Fruit fly (Drosophila melanogaster) whole organism, adult: Measurements from ENCODE around the gene Rpn11.

ENCODE experiments used
- CG11617 ChIP-seq: fragments of 200-800 bp; sonication (Bioruptor generic); optimal IDR thresholded peaks from 2 replicates; lab custom pipeline; 2017; ENCODE audit warnings: mild to moderate bottlenecking, missing biosample characterization, missing genetic modification reagents, missing genetic modification characterization
- CG12768 ChIP-seq: fragments of 200-800 bp; sonication (Bioruptor generic); optimal IDR thresholded peaks from 2 replicates; lab custom pipeline; 2017; ENCODE audit warnings: missing biosample characterization, missing genetic modification characterization, mild to moderate bottlenecking, moderate library complexity, missing genetic modification reagents
- CG14711 ChIP-seq: fragments of 200-800 bp; sonication (Bioruptor generic); optimal IDR thresholded peaks from 2 replicates; lab custom pipeline; 2018; ENCODE audit warnings: missing biosample characterization, mild to moderate bottlenecking, missing genetic modification characterization, moderate library complexity
- CG1620 ChIP-seq: fragments of 200-800 bp; sonication (Bioruptor generic); optimal IDR thresholded peaks from 2 replicates; lab custom pipeline; 2016; ENCODE audit warnings: missing biosample characterization, missing genetic modification characterization
- CG33017 ChIP-seq: fragments of 200-800 bp; sonication (Bioruptor generic); optimal IDR thresholded peaks from 2 replicates; lab custom pipeline; 2018; ENCODE audit warnings: missing biosample characterization, mild to moderate bottlenecking, missing genetic modification characterization, moderate library complexity
- CG5204 ChIP-seq: fragments of 200-800 bp; sonication (Bioruptor generic); optimal IDR thresholded peaks from 2 replicates; lab custom pipeline; 2016; ENCODE audit warnings: missing biosample characterization, missing genetic modification characterization
- CG7045 ChIP-seq: fragments of 200-800 bp; sonication (Bioruptor generic); optimal IDR thresholded peaks from 2 replicates; lab custom pipeline; 2017; ENCODE audit warnings: missing biosample characterization, mild to moderate bottlenecking, missing genetic modification characterization
- CG7101 ChIP-seq: fragments of 200-800 bp; sonication (Bioruptor generic); optimal IDR thresholded peaks from 2 replicates; lab custom pipeline; 2018; ENCODE audit warnings: missing biosample characterization, mild to moderate bottlenecking, missing genetic modification characterization, moderate library complexity
- Clk ChIP-seq: fragments of 200-800 bp; sonication (Bioruptor generic); optimal IDR thresholded peaks from 2 replicates; lab custom pipeline; 2017; ENCODE audit warnings: missing biosample characterization, missing genetic modification characterization
- Crg-1 ChIP-seq: fragments of 200-800 bp; sonication (Bioruptor generic); optimal IDR thresholded peaks from 2 replicates; lab custom pipeline; 2016; ENCODE audit warnings: missing biosample characterization, missing genetic modification characterization
- Hr96 ChIP-seq: fragments of 200-800 bp; sonication (Bioruptor generic); optimal IDR thresholded peaks from 2 replicates; lab custom pipeline; 2016; ENCODE audit warnings: missing biosample characterization, missing genetic modification characterization
- Mnt ChIP-seq: fragments of 200-800 bp; sonication (Bioruptor generic); optimal IDR thresholded peaks from 2 replicates; lab custom pipeline; 2016; ENCODE audit warnings: missing biosample characterization, mild to moderate bottlenecking, missing genetic modification characterization
- bab1 ChIP-seq: fragments of 200-800 bp; sonication (Bioruptor generic); optimal IDR thresholded peaks from 3 replicates; lab custom pipeline; 2019; ENCODE audit warnings: missing biosample characterization, mild to moderate bottlenecking, missing genetic modification characterization, moderate library complexity
- cic ChIP-seq: fragments of 200-800 bp; sonication (Bioruptor generic); optimal IDR thresholded peaks from 2 replicates; lab custom pipeline; 2017; ENCODE audit warnings: missing biosample characterization, mild to moderate bottlenecking, missing genetic modification characterization, moderate library complexity
- cnc ChIP-seq, 2 experiments: fragments of >200 bp; optimal IDR thresholded peaks; 2 replicates each; lab custom pipeline; 2017
- kay ChIP-seq: fragments of 200-800 bp; sonication (Bioruptor generic); peaks from one replicate; lab custom pipeline; 2016; ENCODE audit warnings: missing biosample characterization, missing genetic modification characterization, borderline replicate concordance
- ovo ChIP-seq: fragments of 200-800 bp; sonication (Bioruptor generic); optimal IDR thresholded peaks from 2 replicates; lab custom pipeline; 2016; ENCODE audit warnings: missing biosample characterization, missing genetic modification characterization
- pad ChIP-seq: fragments of 200-800 bp; sonication (Bioruptor generic); optimal IDR thresholded peaks from 3 replicates; lab custom pipeline; 2017; ENCODE audit warnings: missing biosample characterization, missing genetic modification characterization, mild to moderate bottlenecking, moderate library complexity, missing genetic modification reagents
- tj ChIP-seq: fragments of 200-800 bp; sonication (Bioruptor generic); optimal IDR thresholded peaks from 3 replicates; lab custom pipeline; 2017; ENCODE audit warnings: missing biosample characterization, mild to moderate bottlenecking, missing genetic modification characterization, moderate library complexity
- toe ChIP-seq: fragments of 200-800 bp; sonication (Bioruptor generic); optimal IDR thresholded peaks from 2 replicates; lab custom pipeline; 2016; ENCODE audit warnings: missing biosample characterization, missing genetic modification characterization

Rpn11 gene

DNA sequence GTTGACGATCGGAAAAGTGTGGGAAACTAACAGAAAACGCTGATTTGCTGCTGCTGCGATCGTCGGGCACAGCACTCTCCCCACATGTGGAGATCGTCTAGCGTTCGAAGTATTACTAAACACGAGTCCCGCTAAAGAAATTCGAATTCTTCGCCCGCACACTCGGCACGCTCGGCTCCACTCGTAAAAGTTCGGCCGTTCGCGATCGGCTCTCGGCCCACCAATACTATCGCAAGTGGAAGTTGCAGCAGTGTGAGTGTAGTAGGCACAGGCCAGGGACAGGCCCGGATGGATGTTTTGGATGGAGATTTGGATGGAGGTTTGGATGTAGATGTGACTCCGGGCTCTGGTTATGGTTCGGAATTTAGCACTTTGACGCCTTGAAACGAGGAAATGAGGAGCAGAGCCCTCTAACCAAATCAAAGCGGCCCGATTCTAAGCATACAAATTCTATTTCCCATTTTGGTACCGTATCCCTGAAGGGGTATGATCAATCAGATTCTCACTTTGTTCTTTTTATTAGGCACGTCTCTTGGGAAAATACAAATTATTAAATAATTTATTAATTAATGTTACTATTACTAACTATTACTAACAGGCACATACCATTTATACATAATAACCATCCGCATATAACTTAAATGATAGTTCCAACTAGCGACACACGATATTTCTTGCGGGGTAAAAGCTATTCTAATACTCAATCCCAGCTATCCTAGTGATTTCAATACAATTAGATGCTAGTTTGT, 32.1 kb downstream of the Rpn11 start:
- TF ChIP-seq CG12768 (GFP tag; lab: Kevin White, UChicago) (no peak), cic (GFP tag; lab: Kevin White, UChicago) (peak; percentile 3), CG7045 (GFP tag; lab: Kevin White, UChicago) (no peak), CG33017 (no peak), tj (peak; percentile 41), Crg-1 (GFP tag; lab: Kevin White, UChicago) (no peak)

- TF ChIP-seq cnc (optimal IDR thresholded peaks at IDR 0.05; lab: Kevin White, UChicago) (no peak), CG7101 (tag; lab: Kevin White, UChicago) (no peak), kay (GFP tag; lab: Kevin White, UChicago) (no peak), CG5204 (GFP tag; lab: Kevin White, UChicago) (no peak), CG12768 (GFP tag; lab: Kevin White, UChicago) (no peak), CG14711 (tag; lab: Kevin White, UChicago) (no peak), CG1620 (no peak), CG11617 (GFP tag; lab: Kevin White, UChicago) (no peak), toe (GFP tag; lab: Kevin White, UChicago) (no peak), ovo (GFP tag; lab: Kevin White, UChicago) (no peak), Crg-1 (GFP tag; lab: Kevin White, UChicago) (no peak), cic (GFP tag; lab: Kevin White, UChicago) (no peak)
Measured at dm6 chr2L:5025557-5025956, 34.0 kb downstream of the Rpn11 start.

DNA sequence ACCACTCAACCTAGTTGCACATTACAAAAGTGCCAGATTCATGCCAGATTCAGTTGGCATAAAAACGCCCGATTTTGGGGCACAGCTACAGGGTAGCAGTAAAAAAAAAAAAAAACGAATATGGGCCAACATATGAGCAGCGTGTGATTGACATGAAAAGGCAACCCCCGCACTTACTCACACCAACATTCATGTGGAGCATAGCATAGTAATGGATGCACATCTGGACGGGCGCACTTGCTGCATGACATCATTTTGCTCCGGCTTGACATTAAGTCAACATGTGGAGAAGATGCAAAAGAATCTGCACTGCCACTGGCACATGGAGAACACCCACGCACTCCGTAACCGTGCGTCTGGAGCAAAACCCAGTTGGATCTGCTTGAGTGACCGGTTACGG, 37.0 kb downstream of the Rpn11 start:
- TF ChIP-seq cnc (optimal IDR thresholded peaks at IDR 0.05; lab: Kevin White, UChicago) (no peak), ovo (GFP tag; lab: Kevin White, UChicago) (no peak)

DNA sequence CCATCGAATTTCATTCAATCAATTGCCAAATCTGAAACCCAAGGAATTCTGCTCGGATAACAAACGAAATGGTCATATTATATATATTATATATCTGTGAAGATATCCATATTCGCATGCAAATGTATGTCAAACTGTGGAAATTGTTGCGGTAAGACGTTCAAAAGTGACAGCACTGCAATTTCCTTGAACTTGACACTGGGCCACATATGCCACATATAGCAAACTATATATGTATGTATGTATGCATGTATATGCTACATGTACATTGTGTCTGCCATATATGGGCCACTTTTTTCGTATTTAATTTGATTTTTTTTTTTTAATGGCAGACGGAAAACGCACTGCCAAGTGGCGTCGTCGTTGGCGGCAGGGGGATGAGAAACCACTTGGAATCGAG, 39.1 kb downstream of the Rpn11 start:
- TF ChIP-seq cnc (optimal IDR thresholded peaks at IDR 0.05; lab: Kevin White, UChicago), result no peak
- peak; percentile 91 for TF ChIP-seq tj

DNA sequence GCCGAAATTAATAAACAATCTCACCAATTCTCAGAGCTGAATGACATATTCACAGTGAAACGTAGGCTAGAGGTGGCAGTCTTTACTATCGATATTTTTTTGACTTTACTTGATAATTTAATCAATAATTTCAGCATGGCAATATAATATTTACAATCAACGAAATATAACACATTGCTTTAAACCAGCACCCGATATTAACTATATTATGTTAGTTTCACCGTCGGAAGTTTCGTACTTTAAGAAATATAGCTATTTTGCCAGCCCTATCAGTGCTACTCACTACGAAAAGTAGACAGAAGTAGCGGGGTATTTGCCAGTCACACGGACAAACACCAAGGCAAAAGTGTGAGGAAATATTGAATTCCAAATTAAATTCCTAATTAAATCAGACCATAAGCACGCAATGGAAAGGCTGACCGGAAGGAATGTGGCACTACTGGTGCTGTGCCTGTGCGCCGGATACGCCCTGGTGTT, 48.8 kb downstream of the Rpn11 start, which contains the start of the genes CG31917, Tfb5 and SelT:
TSS of gene CG31917 (minus strand) at position 51 of the 477 bp plus-strand sequence.
TSS of gene Tfb5 (minus strand) at position 51 of the 477 bp plus-strand sequence.
TSS of gene SelT (plus strand) at position 139 of the 477 bp plus-strand sequence.
- peak; percentile 82 for TF ChIP-seq toe (GFP tag; lab: Kevin White, UChicago)
- peak; percentile 56 for TF ChIP-seq Mnt (GFP tag; lab: Kevin White, UChicago)
- peak; percentile 85 for TF ChIP-seq pad (GFP tag; lab: Kevin White, UChicago)
- peak; percentile 73 for TF ChIP-seq CG11617 (GFP tag; lab: Kevin White, UChicago)
- no peak for TF ChIP-seq cic (GFP tag; lab: Kevin White, UChicago)
- TF ChIP-seq tj, result peak; percentile 49
- peak; percentile 55 for TF ChIP-seq CG12768 (GFP tag; lab: Kevin White, UChicago)
- peak; percentile 83 for TF ChIP-seq bab1 (GFP tag; lab: Kevin White, UChicago)
- TF ChIP-seq cnc (optimal IDR thresholded peaks at IDR 0.05; lab: Kevin White, UChicago), result no peak
- peak; percentile 20 for TF ChIP-seq Clk (GFP tag; lab: Kevin White, UChicago)
- TF ChIP-seq CG33017, result peak; percentile 37
- TF ChIP-seq ovo (GFP tag; lab: Kevin White, UChicago), result peak; percentile 52
- TF ChIP-seq kay (GFP tag; lab: Kevin White, UChicago), result no peak
- TF ChIP-seq Crg-1 (GFP tag; lab: Kevin White, UChicago), result peak; percentile 52
- TF ChIP-seq CG5204 (GFP tag; lab: Kevin White, UChicago), result no peak
- peak; percentile 71 for TF ChIP-seq Hr96 (GFP tag; lab: Kevin White, UChicago)
- TF ChIP-seq CG7045 (GFP tag; lab: Kevin White, UChicago), result peak; percentile 61
- peak; percentile 78 for TF ChIP-seq CG1620
- peak; percentile 58 for TF ChIP-seq CG14711 (tag; lab: Kevin White, UChicago)
- peak; percentile 73 for TF ChIP-seq CG7101 (tag; lab: Kevin White, UChicago)

DNA sequence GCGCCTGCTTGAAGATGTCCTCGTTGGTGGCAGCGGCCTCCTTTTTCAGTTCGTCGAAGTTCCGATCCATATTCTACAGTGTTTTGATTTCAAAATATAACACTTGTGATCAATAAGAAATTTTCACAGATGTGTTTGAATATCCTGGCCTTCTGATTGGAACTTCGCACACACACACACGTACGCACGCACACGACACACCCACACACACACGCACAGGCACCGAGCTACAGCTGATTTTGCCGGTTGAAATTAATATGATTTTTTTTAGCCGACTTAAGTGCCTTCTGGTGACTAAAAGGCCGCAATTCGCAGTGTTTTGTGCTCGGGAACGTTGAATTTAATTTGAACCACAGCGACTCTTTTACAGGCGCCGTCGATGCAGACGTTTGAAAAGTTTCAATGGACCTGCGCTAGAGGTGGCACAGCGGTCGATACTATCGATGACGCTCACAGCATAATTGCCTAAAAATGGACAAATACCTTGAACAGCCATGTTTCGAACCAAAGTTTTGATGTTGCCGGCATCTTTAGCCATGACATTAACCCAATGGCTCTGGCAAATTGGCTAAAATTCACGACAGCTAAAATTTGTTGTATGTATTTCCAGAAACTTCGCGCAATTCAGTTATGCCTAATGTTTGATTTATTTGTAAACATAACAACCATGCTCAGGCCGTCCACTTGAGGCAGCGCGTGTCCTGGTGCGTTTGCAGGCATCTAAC, 50.1 kb downstream of the Rpn11 start, which contains the start of gene Rtnl1:
TSS of gene Rtnl1 (minus strand) at position 415 of the 725 bp plus-strand sequence.
- TF ChIP-seq CG11617 (GFP tag; lab: Kevin White, UChicago) (peak; percentile 11), pad (GFP tag; lab: Kevin White, UChicago) (peak; percentile 22), CG14711 (tag; lab: Kevin White, UChicago) (peak; percentile 33), Clk (GFP tag; lab: Kevin White, UChicago) (peak; percentile 15), CG5204 (GFP tag; lab: Kevin White, UChicago) (no peak), CG7045 (GFP tag; lab: Kevin White, UChicago) (no peak), CG12768 (GFP tag; lab: Kevin White, UChicago) (peak; percentile 26), Mnt (GFP tag; lab: Kevin White, UChicago) (peak; percentile 42), bab1 (GFP tag; lab: Kevin White, UChicago) (peak; percentile 81), ovo (GFP tag; lab: Kevin White, UChicago) (no peak), cic (GFP tag; lab: Kevin White, UChicago) (peak; percentile 70), Crg-1 (GFP tag; lab: Kevin White, UChicago) (peak; percentile 33), Hr96 (GFP tag; lab: Kevin White, UChicago) (no peak), tj (peak; percentile 28), cnc (optimal IDR thresholded peaks at IDR 0.05; lab: Kevin White, UChicago) (no peak), CG7101 (tag; lab: Kevin White, UChicago) (peak; percentile 17), CG1620 (peak; percentile 66), CG33017 (peak; percentile 34), kay (GFP tag; lab: Kevin White, UChicago) (no peak), toe (GFP tag; lab: Kevin White, UChicago) (no peak)
